Worm (Caenorhabditis elegans): ENCODE results near the gene hcp-2.

The hcp-2 gene

ce11 chrV:9645507-9645906, at the start of gene hcp-2, which contains the start of gene atl-1:
hcp-2 (plus strand) TSS chrV:9645859.
atl-1 (minus strand) TSS chrV:9645595.
- TF ChIP-seq tra-4 (tag; optimal IDR thresholded peaks at IDR 0.05), result no peak
- no peak for TF ChIP-seq tbx-37 (GFP tag; conservative IDR thresholded peaks at IDR 0.05)
- TF ChIP-seq ceh-13 (GFP tag; optimal IDR thresholded peaks at IDR 0.05), result no peak
- TF ChIP-seq hmg-4 (GFP tag; optimal IDR thresholded peaks at IDR 0.05), result no peak
- no peak for TF ChIP-seq scrt-1 (GFP tag; IDR thresholded peaks at IDR 0.05)
- TF ChIP-seq pes-1 (GFP tag; IDR thresholded peaks at IDR 0.05), result no peak
- TF ChIP-seq tbx-11 (GFP tag; IDR thresholded peaks at IDR 0.05), result no peak

DNA sequence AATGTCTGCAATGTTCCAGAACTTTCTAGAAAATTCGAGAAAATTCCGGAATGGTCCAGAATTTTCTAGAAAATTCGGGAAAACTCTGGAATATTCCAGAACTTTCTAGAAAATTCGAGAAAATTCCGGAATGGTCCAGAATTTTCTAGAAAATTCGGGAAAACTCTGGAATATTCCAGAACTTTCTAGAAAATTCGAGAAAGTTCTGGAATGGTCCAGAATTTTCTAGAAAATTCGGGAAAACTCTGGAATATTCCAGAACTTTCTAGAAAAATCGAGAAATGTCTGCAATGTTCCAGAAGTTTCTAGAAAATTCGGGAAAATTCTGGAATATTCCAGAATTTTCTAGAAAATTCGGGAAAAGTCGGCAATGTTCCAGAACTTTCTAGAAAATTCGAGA, 42.2 kb upstream of the hcp-2 start:
- TF ChIP-seq pes-1 (GFP tag; IDR thresholded peaks at IDR 0.05), result 0 out of 2 replicates have a peak, but pooled peaks have one; percentile 47

- TF ChIP-seq hmg-4 (GFP tag; optimal IDR thresholded peaks at IDR 0.05), result no peak
- no peak for TF ChIP-seq tbx-37 (GFP tag; conservative IDR thresholded peaks at IDR 0.05)
- no peak for TF ChIP-seq flt-1 (GFP tag; IDR thresholded peaks at IDR 0.05)
- TF ChIP-seq B0310.2 (tag; optimal IDR thresholded peaks at IDR 0.05), result no peak
- TF ChIP-seq hmbx-1 (tag; optimal IDR thresholded peaks at IDR 0.05), result no peak
- TF ChIP-seq ceh-13 (GFP tag; optimal IDR thresholded peaks at IDR 0.05), result no peak
- TF ChIP-seq aly-1 (tag; optimal IDR thresholded peaks at IDR 0.05), result no peak
- no peak for TF ChIP-seq F13C5.2 (tag; optimal IDR thresholded peaks at IDR 0.05)
- no peak for TF ChIP-seq tra-4 (tag; optimal IDR thresholded peaks at IDR 0.05)
- TF ChIP-seq scrt-1 (GFP tag; IDR thresholded peaks at IDR 0.05), result no peak
- no peak for TF ChIP-seq sea-1 (GFP tag; conservative IDR thresholded peaks at IDR 0.05)
- no peak for TF ChIP-seq tbx-11 (GFP tag; IDR thresholded peaks at IDR 0.05)
Measured at ce11 chrV:9608256-9608655, 37.4 kb upstream of the hcp-2 start, which contains the start of gene dop-2. dop-2 (plus strand) TSS chrV:9608556.

ce11 chrV:9609217-9609616, 36.4 kb upstream of the hcp-2 start:
- no peak for TF ChIP-seq aly-1 (tag; optimal IDR thresholded peaks at IDR 0.05)
- no peak for TF ChIP-seq B0310.2 (tag; optimal IDR thresholded peaks at IDR 0.05)
- no peak for TF ChIP-seq tbx-11 (GFP tag; IDR thresholded peaks at IDR 0.05)
- no peak for TF ChIP-seq scrt-1 (GFP tag; IDR thresholded peaks at IDR 0.05)
- TF ChIP-seq F13C5.2 (tag; optimal IDR thresholded peaks at IDR 0.05), result no peak
- no peak for TF ChIP-seq tbx-37 (GFP tag; conservative IDR thresholded peaks at IDR 0.05)
- no peak for TF ChIP-seq sea-1 (GFP tag; conservative IDR thresholded peaks at IDR 0.05)
- no peak for TF ChIP-seq hmg-4 (GFP tag; optimal IDR thresholded peaks at IDR 0.05)
- TF ChIP-seq ets-7 (tag; optimal IDR thresholded peaks at IDR 0.05), result no peak
- no peak for TF ChIP-seq hnd-1 (tag; optimal IDR thresholded peaks at IDR 0.05)

DNA sequence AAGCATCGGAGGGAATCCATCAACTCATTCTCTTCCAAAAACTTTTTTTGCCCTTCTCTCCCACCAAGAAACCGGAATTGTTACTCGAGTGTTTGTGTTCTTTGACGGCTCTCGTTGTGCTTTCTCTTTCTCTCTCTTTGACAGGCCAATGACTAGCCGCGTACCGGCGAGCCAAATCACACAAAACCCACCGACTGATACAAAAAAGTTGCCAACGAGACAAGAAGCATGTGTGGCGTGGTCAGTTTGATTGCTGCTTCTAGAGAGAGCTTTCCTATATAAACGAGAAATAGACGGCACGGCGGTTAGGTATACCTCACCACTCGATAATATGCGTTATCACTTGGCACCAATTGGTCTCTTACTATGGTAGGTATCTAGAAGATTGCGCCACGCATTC, 29.9 kb upstream of the hcp-2 start, which contains the start of gene pqn-63:
Gene pqn-63, plus strand, starts transcription at position 307 of the 400 bp plus-strand sequence.
- no peak for TF ChIP-seq ceh-36 (tag; optimal IDR thresholded peaks at IDR 0.05)

DNA sequence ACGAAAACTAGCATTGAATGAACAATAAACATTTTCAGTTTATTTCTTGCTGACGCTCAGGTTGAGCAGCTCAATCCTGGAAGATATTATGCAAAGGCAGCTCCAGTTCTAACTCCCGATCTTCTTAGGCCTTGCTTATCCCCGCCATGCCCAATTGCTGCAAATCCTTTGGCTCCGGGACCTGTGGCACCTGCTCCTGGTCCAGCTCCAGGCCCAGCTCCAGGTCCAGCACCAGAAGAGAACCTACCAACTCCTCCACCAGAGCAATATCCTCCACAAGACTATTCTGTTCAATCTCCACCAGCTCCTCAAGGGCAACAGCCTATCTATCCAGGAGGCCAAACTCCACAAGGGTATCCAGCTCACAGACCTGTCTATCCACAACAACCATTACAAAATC, 29.5 kb upstream of the hcp-2 start:
- TF ChIP-seq ceh-13 (GFP tag; optimal IDR thresholded peaks at IDR 0.05) (no peak), tbx-37 (GFP tag; conservative IDR thresholded peaks at IDR 0.05) (no peak), sea-1 (GFP tag; conservative IDR thresholded peaks at IDR 0.05) (no peak), F13C5.2 (tag; optimal IDR thresholded peaks at IDR 0.05) (no peak), flt-1 (GFP tag; IDR thresholded peaks at IDR 0.05) (no peak), tra-4 (tag; optimal IDR thresholded peaks at IDR 0.05) (no peak)

DNA sequence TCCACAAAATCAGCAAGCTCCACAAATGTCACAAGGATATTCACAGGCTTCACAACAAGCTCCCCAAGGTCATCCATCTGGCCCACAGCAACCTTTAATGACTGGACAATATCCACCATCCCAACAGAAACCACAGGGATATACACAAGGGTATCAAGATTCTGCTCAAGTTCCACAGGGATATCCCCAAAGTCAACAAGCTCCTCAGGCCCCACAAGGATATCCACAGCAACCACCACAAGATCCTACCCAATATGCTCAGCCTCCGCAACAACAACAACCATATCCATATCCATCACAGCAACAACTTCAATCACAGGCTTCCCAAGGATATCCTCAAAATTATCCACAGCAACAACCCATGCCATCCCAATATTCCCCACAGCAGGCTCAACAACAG, 29.0 kb upstream of the hcp-2 start:
- TF ChIP-seq hmbx-1 (tag; optimal IDR thresholded peaks at IDR 0.05) (no peak), hmg-4 (GFP tag; optimal IDR thresholded peaks at IDR 0.05) (peak; percentile 17)

DNA sequence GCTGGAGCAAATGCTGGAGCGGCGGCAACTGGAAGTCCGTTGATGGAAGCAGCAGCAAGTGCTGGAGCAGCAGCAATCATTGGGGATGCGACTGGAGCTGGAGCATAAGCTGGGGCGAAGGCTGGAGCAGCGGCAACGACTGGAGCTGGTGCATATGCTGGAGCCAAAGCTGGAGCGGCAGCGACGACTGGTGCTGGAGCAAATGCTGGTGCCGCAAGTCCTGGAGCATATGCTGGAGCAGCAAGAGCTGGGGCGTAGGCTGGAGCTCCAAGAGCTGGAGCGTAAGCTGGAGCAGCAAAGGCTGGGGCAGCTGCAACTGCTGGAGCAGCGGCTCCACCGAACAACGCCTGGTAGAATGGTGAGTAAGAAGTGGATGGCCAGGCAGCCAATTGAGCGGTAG, 27.2 kb upstream of the hcp-2 start:
- TF ChIP-seq ama-1 (optimal IDR thresholded peaks at IDR 0.05), result no peak
- TF ChIP-seq F13C5.2 (tag; optimal IDR thresholded peaks at IDR 0.05), result no peak
- TF ChIP-seq hmbx-1 (tag; optimal IDR thresholded peaks at IDR 0.05), result no peak
- TF ChIP-seq ceh-36 (tag; optimal IDR thresholded peaks at IDR 0.05), result no peak
- no peak for TF ChIP-seq flt-1 (GFP tag; IDR thresholded peaks at IDR 0.05)
- TF ChIP-seq hmg-4 (GFP tag; optimal IDR thresholded peaks at IDR 0.05), result no peak
- TF ChIP-seq pes-1 (GFP tag; IDR thresholded peaks at IDR 0.05), result no peak
- TF ChIP-seq hnd-1 (tag; optimal IDR thresholded peaks at IDR 0.05), result no peak
- no peak for TF ChIP-seq tbx-11 (GFP tag; IDR thresholded peaks at IDR 0.05)
- no peak for TF ChIP-seq tbx-37 (GFP tag; conservative IDR thresholded peaks at IDR 0.05)
- no peak for TF ChIP-seq scrt-1 (GFP tag; IDR thresholded peaks at IDR 0.05)

DNA sequence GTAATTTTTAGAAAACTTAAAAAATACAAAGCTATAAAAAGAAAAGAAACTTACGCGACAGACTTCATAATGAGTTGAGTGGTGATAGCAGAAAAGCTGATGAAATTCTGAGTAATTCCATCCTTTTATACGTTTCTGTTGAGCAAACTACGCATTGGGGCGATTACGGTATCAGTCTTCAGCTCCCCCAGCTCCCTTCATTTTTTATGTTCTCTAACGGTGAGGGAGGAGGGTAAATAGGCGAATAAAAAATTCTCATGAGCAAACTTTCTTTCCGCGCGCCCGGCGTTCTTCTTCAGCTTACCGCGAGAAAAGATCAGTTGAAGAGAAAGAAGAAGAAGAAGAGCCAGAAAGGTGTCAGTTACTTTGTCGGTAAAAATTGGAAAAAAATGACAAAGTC, 26.7 kb upstream of the hcp-2 start, which contains the start of gene idpc-7:
Gene idpc-7, minus strand, starts transcription at position 101 of the 400 bp plus-strand sequence.
- no peak for TF ChIP-seq hmg-4 (GFP tag; optimal IDR thresholded peaks at IDR 0.05)

ce11 chrV:9619850-9620249, 25.8 kb upstream of the hcp-2 start, which contains the start of gene idpc-6:
idpc-6 (plus strand) TSS chrV:9620150.
- TF ChIP-seq sea-1 (GFP tag; conservative IDR thresholded peaks at IDR 0.05) (no peak), tbx-11 (GFP tag; IDR thresholded peaks at IDR 0.05) (no peak), ets-7 (tag; optimal IDR thresholded peaks at IDR 0.05) (no peak), ceh-13 (GFP tag; optimal IDR thresholded peaks at IDR 0.05) (no peak), tbx-37 (GFP tag; conservative IDR thresholded peaks at IDR 0.05) (no peak), B0310.2 (tag; optimal IDR thresholded peaks at IDR 0.05) (no peak), F13C5.2 (tag; optimal IDR thresholded peaks at IDR 0.05) (no peak), hmbx-1 (tag; optimal IDR thresholded peaks at IDR 0.05) (no peak), tra-4 (tag; optimal IDR thresholded peaks at IDR 0.05) (no peak), ceh-36 (tag; optimal IDR thresholded peaks at IDR 0.05) (no peak)

Measured in whole organism, early embryonic.